Fruit fly (Drosophila melanogaster) whole organism, prepupa: ENCODE results near the gene dpr3.

Experiments
- Blimp-1 ChIP-seq: fragments of 200-800 bp; sonication (Bioruptor generic); optimal IDR thresholded peaks from 3 replicates; lab custom pipeline; 2017; ENCODE audit warnings: missing biosample characterization, missing genetic modification characterization, mild to moderate bottlenecking, moderate library complexity, missing genetic modification reagents
- CG10631 ChIP-seq: fragments of 200-800 bp; sonication (Bioruptor generic); optimal IDR thresholded peaks from 2 replicates; lab custom pipeline; 2016; ENCODE audit warnings: missing biosample characterization, missing genetic modification characterization
- CG10669 ChIP-seq: fragments of 200-800 bp; sonication (Bioruptor generic); optimal IDR thresholded peaks from 3 replicates; lab custom pipeline; 2018; ENCODE audit warnings: missing biosample characterization, mild to moderate bottlenecking, missing genetic modification characterization, moderate library complexity
- CG11294 ChIP-seq: fragments of 200-800 bp; sonication (Bioruptor generic); IDR thresholded peaks from 2 replicates; pipeline ENCODE4 v1.3.6; 2022; ENCODE audit warnings: missing biosample characterization, missing genetic modification characterization
- CG11762 ChIP-seq: fragments of 200-800 bp; sonication (Bioruptor generic); optimal IDR thresholded peaks from 3 replicates; lab custom pipeline; 2016; ENCODE audit warnings: missing biosample characterization, missing genetic modification characterization; ENCODE audit not compliant: insufficient read depth
- CG11902 ChIP-seq: fragments of 200-800 bp; sonication (Bioruptor generic); optimal IDR thresholded peaks from 3 replicates; lab custom pipeline; 2016; ENCODE audit warnings: missing biosample characterization, missing genetic modification characterization
- CG15336 ChIP-seq: fragments of 200-800 bp; sonication (Bioruptor generic); IDR thresholded peaks from 2 replicates; pipeline ENCODE4 v1.3.6; 2022; ENCODE audit warnings: missing biosample characterization, missing genetic modification characterization
- CG1621 ChIP-seq: fragments of 200-800 bp; sonication (Bioruptor generic); optimal IDR thresholded peaks from 3 replicates; lab custom pipeline; 2018; ENCODE audit warnings: missing biosample characterization, mild to moderate bottlenecking, missing genetic modification characterization
- CG16779 ChIP-seq: fragments of 200-800 bp; sonication (Bioruptor generic); optimal IDR thresholded peaks from 3 replicates; lab custom pipeline; 2017; ENCODE audit warnings: missing biosample characterization, mild to moderate bottlenecking, missing genetic modification characterization
- CG3032 ChIP-seq: fragments of 200-800 bp; optimal IDR thresholded peaks from 2 replicates; lab custom pipeline; 2019; ENCODE audit warnings: missing biosample characterization, mild to moderate bottlenecking, missing genetic modification characterization, moderate library complexity
- CG31627 ChIP-seq: fragments of 200-800 bp; sonication (Bioruptor generic); optimal IDR thresholded peaks from 3 replicates; lab custom pipeline; 2016; ENCODE audit warnings: missing biosample characterization, missing genetic modification characterization
- CG34406 ChIP-seq: fragments of 200-800 bp; sonication (Bioruptor generic); optimal IDR thresholded peaks from 3 replicates; lab custom pipeline; 2016; ENCODE audit warnings: missing biosample characterization, missing genetic modification characterization
- CG3919 ChIP-seq: fragments of 200-800 bp; sonication (Bioruptor generic); optimal IDR thresholded peaks from 3 replicates; lab custom pipeline; 2016; ENCODE audit warnings: missing biosample characterization, missing genetic modification characterization
- CG4318 ChIP-seq: fragments of 200-800 bp; sonication (Bioruptor generic); optimal IDR thresholded peaks from 3 replicates; lab custom pipeline; 2017; ENCODE audit warnings: missing biosample characterization, mild to moderate bottlenecking, missing genetic modification characterization
- CG6163 ChIP-seq: fragments of 200-800 bp; sonication (Bioruptor generic); IDR thresholded peaks from 3 replicates; pipeline ENCODE4 v1.3.6; 2022; ENCODE audit warnings: missing biosample characterization, missing genetic modification characterization
- CG6276 ChIP-seq: fragments of 200-800 bp; sonication (Bioruptor generic); optimal IDR thresholded peaks from 2 replicates; lab custom pipeline; 2017; ENCODE audit warnings: missing biosample characterization, mild to moderate bottlenecking, missing genetic modification characterization
- CG6808 ChIP-seq: fragments of 200-800 bp; sonication (Bioruptor generic); optimal IDR thresholded peaks from 3 replicates; lab custom pipeline; 2017; ENCODE audit warnings: missing biosample characterization, missing genetic modification characterization, mild to moderate bottlenecking, moderate library complexity, missing genetic modification reagents
- CG6854 ChIP-seq: fragments of 200-800 bp; sonication (Bioruptor generic); optimal IDR thresholded peaks from 2 replicates; lab custom pipeline; 2017; ENCODE audit warnings: missing biosample characterization, mild to moderate bottlenecking, missing genetic modification characterization
- CG7368 ChIP-seq: fragments of 200-800 bp; sonication (Bioruptor generic); optimal IDR thresholded peaks from 3 replicates; lab custom pipeline; 2016; ENCODE audit warnings: missing biosample characterization, missing genetic modification characterization
- CG8119 ChIP-seq: fragments of 200-800 bp; sonication (Bioruptor generic); IDR thresholded peaks from 3 replicates; pipeline ENCODE4 v1.3.6; 2022; ENCODE audit warnings: missing biosample characterization, missing genetic modification characterization
- CG8319 ChIP-seq: fragments of 200-800 bp; sonication (Bioruptor generic); optimal IDR thresholded peaks from 3 replicates; lab custom pipeline; 2016; ENCODE audit warnings: missing biosample characterization, missing genetic modification characterization
- CG9139 ChIP-seq: fragments of 200-800 bp; sonication (Bioruptor generic); optimal IDR thresholded peaks from 3 replicates; lab custom pipeline; 2017; ENCODE audit warnings: missing biosample characterization, mild to moderate bottlenecking, missing genetic modification characterization
- Eip75B ChIP-seq: fragments of 200-800 bp; sonication (Bioruptor generic); optimal IDR thresholded peaks from 3 replicates; lab custom pipeline; 2016; ENCODE audit warnings: missing biosample characterization, missing genetic modification characterization
- Eip78C ChIP-seq: fragments of 200-800 bp; sonication (Bioruptor generic); peaks from one replicate; lab custom pipeline; 2016; ENCODE audit warnings: missing biosample characterization, missing genetic modification characterization
- Ets21C ChIP-seq: fragments of 200-800 bp; sonication (Bioruptor generic); optimal IDR thresholded peaks from 3 replicates; lab custom pipeline; 2016; ENCODE audit warnings: missing biosample characterization, missing genetic modification characterization
- Ets96B ChIP-seq: fragments of 200-800 bp; optimal IDR thresholded peaks from 2 replicates; lab custom pipeline; 2019; ENCODE audit warnings: missing biosample characterization, mild to moderate bottlenecking, missing genetic modification characterization, moderate library complexity
- Gug ChIP-seq: fragments of 200-800 bp; sonication (Bioruptor generic); IDR thresholded peaks from 2 replicates; pipeline ENCODE4 v1.3.6; 2022; ENCODE audit warnings: missing biosample characterization, missing genetic modification characterization
- Hr4 ChIP-seq: fragments of 200-800 bp; sonication (Bioruptor generic); optimal IDR thresholded peaks from 3 replicates; lab custom pipeline; 2016; ENCODE audit warnings: missing biosample characterization, missing genetic modification characterization
- Lpt ChIP-seq: fragments of 200-800 bp; sonication (Bioruptor generic); optimal IDR thresholded peaks from 3 replicates; lab custom pipeline; 2016; ENCODE audit warnings: missing biosample characterization, missing genetic modification characterization
- Met ChIP-seq: fragments of 200-800 bp; sonication (Bioruptor generic); optimal IDR thresholded peaks from 3 replicates; lab custom pipeline; 2016; ENCODE audit warnings: missing biosample characterization, missing genetic modification characterization
- OdsH ChIP-seq: fragments of 200-800 bp; sonication (Bioruptor generic); optimal IDR thresholded peaks from 3 replicates; lab custom pipeline; 2016; ENCODE audit warnings: missing biosample characterization, missing genetic modification characterization
- Smox ChIP-seq: fragments of 200-800 bp; sonication (Bioruptor generic); optimal IDR thresholded peaks from 3 replicates; lab custom pipeline; 2016; ENCODE audit warnings: missing biosample characterization, missing genetic modification characterization
- Sox102F ChIP-seq: fragments of 200-800 bp; sonication (Bioruptor generic); optimal IDR thresholded peaks from 2 replicates; lab custom pipeline; 2016; ENCODE audit warnings: missing biosample characterization, mild to moderate bottlenecking, missing genetic modification characterization
- Sox14 ChIP-seq: fragments of 200-800 bp; sonication (Bioruptor generic); optimal IDR thresholded peaks from 3 replicates; lab custom pipeline; 2016; ENCODE audit warnings: missing biosample characterization, missing genetic modification characterization
- Sox15 ChIP-seq: fragments of 200-800 bp; sonication (Bioruptor generic); optimal IDR thresholded peaks from 3 replicates; lab custom pipeline; 2016; ENCODE audit warnings: missing biosample characterization, missing genetic modification characterization
- achi ChIP-seq: fragments of 200-800 bp; sonication (Bioruptor generic); optimal IDR thresholded peaks from 3 replicates; lab custom pipeline; 2016; ENCODE audit warnings: missing biosample characterization, missing genetic modification characterization
- acj6 ChIP-seq: fragments of 200-800 bp; sonication (Bioruptor generic); optimal IDR thresholded peaks from 3 replicates; lab custom pipeline; 2016; ENCODE audit warnings: missing biosample characterization, missing genetic modification characterization
- cyc ChIP-seq: fragments of 200-800 bp; sonication (Bioruptor generic); optimal IDR thresholded peaks from 3 replicates; lab custom pipeline; 2016; ENCODE audit warnings: missing biosample characterization, missing genetic modification characterization
- dac ChIP-seq: fragments of 200-800 bp; sonication (Bioruptor generic); optimal IDR thresholded peaks from 2 replicates; lab custom pipeline; 2017; ENCODE audit warnings: missing biosample characterization, mild to moderate bottlenecking, missing genetic modification characterization
- dsx ChIP-seq: fragments of 200-800 bp; optimal IDR thresholded peaks from 3 replicates; lab custom pipeline; 2019; ENCODE audit warnings: missing biosample characterization, mild to moderate bottlenecking, missing genetic modification characterization, moderate library complexity; ENCODE audit not compliant: poor library complexity, severe bottlenecking
- eg ChIP-seq: fragments of 200-800 bp; sonication (Bioruptor generic); IDR thresholded peaks from 3 replicates; pipeline ENCODE4 v1.3.6; 2022; ENCODE audit warnings: missing biosample characterization, missing genetic modification characterization
- esn ChIP-seq: fragments of 200-800 bp; sonication (Bioruptor generic); optimal IDR thresholded peaks from 2 replicates; lab custom pipeline; 2016; ENCODE audit warnings: missing biosample characterization, mild to moderate bottlenecking, missing genetic modification characterization, moderate library complexity
- fd59A ChIP-seq: fragments of 200-800 bp; sonication (Bioruptor generic); optimal IDR thresholded peaks from 2 replicates; lab custom pipeline; 2017; ENCODE audit warnings: missing biosample characterization, mild to moderate bottlenecking, missing genetic modification characterization, missing genetic modification reagents
- fd85E ChIP-seq: fragments of 200-800 bp; sonication (Bioruptor generic); optimal IDR thresholded peaks from 3 replicates; lab custom pipeline; 2016; ENCODE audit warnings: missing biosample characterization, missing genetic modification characterization
- fkh ChIP-seq: fragments of 200-800 bp; sonication (Bioruptor generic); optimal IDR thresholded peaks from 3 replicates; lab custom pipeline; 2017; ENCODE audit warnings: missing biosample characterization, mild to moderate bottlenecking, missing genetic modification characterization, moderate library complexity
- lz ChIP-seq: fragments of 200-800 bp; sonication (Bioruptor generic); optimal IDR thresholded peaks from 3 replicates; lab custom pipeline; 2016; ENCODE audit warnings: missing biosample characterization, missing genetic modification characterization
- pdm3 ChIP-seq: fragments of 200-800 bp; sonication (Bioruptor generic); optimal IDR thresholded peaks from 3 replicates; lab custom pipeline; 2016; ENCODE audit warnings: missing biosample characterization, missing genetic modification characterization
- salr ChIP-seq, 2 experiments: fragments of 200-800 bp; sonication (Bioruptor generic); optimal IDR thresholded peaks; 3 replicates each; lab custom pipeline; 2016 to 2018; ENCODE audit warnings: missing biosample characterization in 2 of 2, missing genetic modification characterization in 2 of 2, mild to moderate bottlenecking in 1 of 2
- spab ChIP-seq: fragments of 200-800 bp; sonication (Bioruptor generic); optimal IDR thresholded peaks from 2 replicates; lab custom pipeline; 2017; ENCODE audit warnings: missing biosample characterization, mild to moderate bottlenecking, missing genetic modification characterization, missing genetic modification reagents
- ss ChIP-seq, 2 experiments: fragments of 200-800 bp; sonication (Bioruptor generic); optimal IDR thresholded peaks; 2 replicates in 1 of 2; 3 replicates in 1 of 2; lab custom pipeline; 2017 to 2018; ENCODE audit warnings: mild to moderate bottlenecking in 2 of 2, missing biosample characterization in 2 of 2, missing genetic modification characterization in 2 of 2, moderate library complexity in 1 of 2
- topi ChIP-seq: fragments of 200-800 bp; sonication (Bioruptor generic); optimal IDR thresholded peaks from 3 replicates; lab custom pipeline; 2016; ENCODE audit warnings: missing biosample characterization, missing genetic modification characterization
- vri ChIP-seq: fragments of 200-800 bp; sonication (Bioruptor generic); optimal IDR thresholded peaks from 3 replicates; lab custom pipeline; 2016; ENCODE audit warnings: missing biosample characterization, mild to moderate bottlenecking, missing genetic modification characterization

Gene dpr3

dm6 chr2L:2072970-2073369 lies 36.7 kb downstream of the dpr3 start:
- TF ChIP-seq salr (GFP tag; optimal IDR thresholded peaks at IDR 0.05; lab: Kevin White, UChicago), result peak in 1 of 2 experiments; percentile 41
- peak; percentile 43 for TF ChIP-seq fd59A (GFP tag; lab: Kevin White, UChicago)
- TF ChIP-seq ss (GFP tag; optimal IDR thresholded peaks at IDR 0.05; lab: Kevin White, UChicago), result peak in 1 of 2 experiments; percentile 62
- TF ChIP-seq Gug (GFP tag; lab: Robert Waterston, UW), result no peak
- TF ChIP-seq CG16779, result no peak
- no peak for TF ChIP-seq esn (GFP tag; lab: Kevin White, UChicago)
- TF ChIP-seq lz (GFP tag; lab: Kevin White, UChicago), result peak; percentile 13
- peak; percentile 38 for TF ChIP-seq achi (GFP tag; lab: Kevin White, UChicago)
- TF ChIP-seq Sox102F (GFP tag; lab: Kevin White, UChicago), result no peak
- TF ChIP-seq CG9139 (GFP tag; lab: Kevin White, UChicago), result no peak
- peak; percentile 27 for TF ChIP-seq Hr4 (GFP tag; lab: Kevin White, UChicago)
- peak; percentile 42 for TF ChIP-seq CG3919 (GFP tag; lab: Kevin White, UChicago)
- TF ChIP-seq fd85E (GFP tag; lab: Kevin White, UChicago), result no peak
- TF ChIP-seq dsx, result peak; percentile 22
- TF ChIP-seq dac (GFP tag; lab: Kevin White, UChicago), result no peak
- TF ChIP-seq Eip78C (GFP tag; lab: Kevin White, UChicago), result peak; percentile 32
- TF ChIP-seq CG11762, result no peak
- no peak for TF ChIP-seq CG34406 (GFP tag; lab: Kevin White, UChicago)
- no peak for TF ChIP-seq CG4318 (GFP tag; lab: Kevin White, UChicago)
- no peak for TF ChIP-seq CG3032 (tag; lab: Kevin White, UChicago)
- peak; percentile 13 for TF ChIP-seq CG7368
- peak; percentile 7 for TF ChIP-seq OdsH (GFP tag; lab: Kevin White, UChicago)
- 0 out of 3 replicates have a peak, but pooled peaks have one; percentile 14 for TF ChIP-seq CG8119 (GFP tag; lab: Robert Waterston, UW)
- peak; percentile 10 for TF ChIP-seq cyc (GFP tag; lab: Kevin White, UChicago)
- TF ChIP-seq CG31627 (GFP tag; lab: Kevin White, UChicago), result no peak
- peak; percentile 9 for TF ChIP-seq CG8319 (GFP tag; lab: Kevin White, UChicago)
- TF ChIP-seq CG10669 (GFP tag; lab: Kevin White, UChicago), result peak; percentile 51
- TF ChIP-seq acj6, result peak; percentile 35
- TF ChIP-seq vri (GFP tag; lab: Kevin White, UChicago), result no peak
- TF ChIP-seq CG15336 (GFP tag; lab: Robert Waterston, UW), result no peak
- TF ChIP-seq CG10631 (GFP tag; lab: Kevin White, UChicago), result peak; percentile 43
- TF ChIP-seq CG11294, result no peak
- no peak for TF ChIP-seq CG6276 (GFP tag; lab: Kevin White, UChicago)
- TF ChIP-seq fkh (GFP tag; lab: Kevin White, UChicago), result no peak
- peak; percentile 13 for TF ChIP-seq topi
- no peak for TF ChIP-seq Sox14 (GFP tag; lab: Kevin White, UChicago)
- 0 out of 3 replicates have a peak, but pooled peaks have one; percentile 18 for TF ChIP-seq eg (GFP tag; lab: Robert Waterston, UW)
- TF ChIP-seq CG6808 (GFP tag; lab: Kevin White, UChicago), result peak; percentile 41
- peak; percentile 16 for TF ChIP-seq Met (GFP tag; lab: Kevin White, UChicago)
- TF ChIP-seq spab (GFP tag; lab: Kevin White, UChicago), result peak; percentile 23
- TF ChIP-seq CG6163 (GFP tag; lab: Robert Waterston, UW), result peak; percentile 41; the same call in 1 of the 3 replicates
- no peak for TF ChIP-seq Sox15 (GFP tag; lab: Kevin White, UChicago)
- no peak for TF ChIP-seq CG1621
- no peak for TF ChIP-seq Ets21C
- TF ChIP-seq Smox (GFP tag; lab: Kevin White, UChicago), result peak; percentile 17
- peak; percentile 36 for TF ChIP-seq pdm3 (GFP tag; lab: Kevin White, UChicago)
- peak; percentile 41 for TF ChIP-seq Eip75B (GFP tag; lab: Kevin White, UChicago)
- TF ChIP-seq CG6854 (GFP tag; lab: Kevin White, UChicago), result no peak
- TF ChIP-seq CG11902 (GFP tag; lab: Kevin White, UChicago), result no peak
- TF ChIP-seq Blimp-1 (GFP tag; lab: Kevin White, UChicago), result no peak
- TF ChIP-seq Ets96B (tag; lab: Kevin White, UChicago), result peak; percentile 51
- no peak for TF ChIP-seq Lpt (GFP tag; lab: Kevin White, UChicago)
